Fruit fly (Drosophila melanogaster): ENCODE data around the gene CG14325.

Gene CG14325

DNA sequence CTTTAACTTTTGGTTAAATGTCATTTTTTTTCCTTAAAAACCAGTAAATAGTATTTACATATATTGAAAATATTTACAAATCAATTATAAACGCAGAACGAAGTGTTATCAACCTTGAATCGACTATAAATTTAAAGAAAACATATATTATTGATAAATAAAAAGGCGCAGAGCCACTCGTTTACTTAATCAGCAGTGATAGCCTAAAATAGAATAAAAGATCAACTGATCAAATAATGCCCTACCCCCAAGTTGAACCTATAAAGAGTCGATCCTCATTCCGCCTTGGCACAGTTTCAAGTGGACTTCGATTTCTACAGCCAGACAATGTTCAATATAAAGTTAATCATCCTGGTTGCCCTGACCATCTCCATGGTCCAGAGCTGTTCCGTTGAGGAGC lies 30.7 kb upstream of the CG14325 start, which contains the start of gene CG7606:
Gene CG7606, plus strand, starts transcription at position 301 of the 400 bp plus-strand sequence.
- no peak for TF ChIP-seq rn (GFP tag; IDR thresholded peaks at IDR 0.05)

DNA sequence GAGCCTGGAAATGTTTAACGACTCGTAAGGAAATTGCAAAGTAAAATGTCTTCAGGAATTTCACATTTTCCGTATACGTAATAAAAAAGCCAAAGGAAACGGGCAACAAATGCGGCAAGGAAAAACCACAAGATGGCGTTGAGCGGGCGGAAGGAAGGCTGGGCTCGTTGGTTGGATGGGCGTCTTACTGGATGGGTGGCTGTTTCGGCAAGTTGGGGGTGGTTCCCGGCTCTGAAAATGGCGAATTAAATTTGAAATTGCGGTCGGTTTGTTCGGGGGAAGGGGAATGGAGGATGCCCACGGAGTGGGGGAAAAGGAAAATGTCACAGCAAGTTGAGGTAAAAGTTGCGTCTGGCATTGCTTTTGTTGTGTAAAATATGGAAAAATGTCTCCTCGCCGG lies 27.2 kb upstream of the CG14325 start:
- TF ChIP-seq CG9948 (tag; optimal IDR thresholded peaks at IDR 0.05) (no peak), CG10348 (GFP tag; IDR thresholded peaks at IDR 0.05) (no peak), CG15710 (tag; optimal IDR thresholded peaks at IDR 0.05) (no peak), CG8159 (tag; optimal IDR thresholded peaks at IDR 0.05) (no peak), rn (GFP tag; IDR thresholded peaks at IDR 0.05) (no peak), Snoo (tag; optimal IDR thresholded peaks at IDR 0.05) (no peak), CG12605 (GFP tag; IDR thresholded peaks at IDR 0.05) (no peak), EcR (GFP tag; optimal IDR thresholded peaks at IDR 0.05) (no peak), CG8301 (tag; optimal IDR thresholded peaks at IDR 0.05) (no peak), D1 (tag; optimal IDR thresholded peaks at IDR 0.05) (no peak), fd96Ca (GFP tag; IDR thresholded peaks at IDR 0.05) (no peak), Pif1A (GFP tag; optimal IDR thresholded peaks at IDR 0.05) (no peak), Ets98B (GFP tag; IDR thresholded peaks at IDR 0.05) (no peak)

DNA sequence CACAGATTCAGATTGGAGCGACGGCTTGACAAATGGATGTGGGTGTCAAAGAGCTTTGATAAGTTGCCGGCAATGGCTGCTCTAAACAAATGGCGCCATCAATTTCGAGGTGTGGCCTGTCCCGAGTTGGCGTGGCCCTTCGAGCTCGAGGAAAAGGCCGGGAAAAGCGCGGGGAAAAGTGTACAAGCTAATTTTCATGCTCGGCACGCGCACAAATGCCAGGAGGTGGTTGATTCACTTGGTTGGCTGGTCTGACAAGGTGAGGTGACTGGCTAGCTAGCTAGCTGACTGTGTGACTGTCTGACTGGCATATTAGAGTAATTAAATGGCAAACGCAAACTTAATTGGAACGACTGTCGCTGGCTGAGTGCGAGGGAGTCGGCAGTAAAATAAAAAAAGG lies 25.1 kb upstream of the CG14325 start:
- TF ChIP-seq EcR (GFP tag; optimal IDR thresholded peaks at IDR 0.05): no peak
- no peak for TF ChIP-seq CG14655 (GFP tag; optimal IDR thresholded peaks at IDR 0.05)
- TF ChIP-seq CG17806 (tag; optimal IDR thresholded peaks at IDR 0.05): no peak

DNA sequence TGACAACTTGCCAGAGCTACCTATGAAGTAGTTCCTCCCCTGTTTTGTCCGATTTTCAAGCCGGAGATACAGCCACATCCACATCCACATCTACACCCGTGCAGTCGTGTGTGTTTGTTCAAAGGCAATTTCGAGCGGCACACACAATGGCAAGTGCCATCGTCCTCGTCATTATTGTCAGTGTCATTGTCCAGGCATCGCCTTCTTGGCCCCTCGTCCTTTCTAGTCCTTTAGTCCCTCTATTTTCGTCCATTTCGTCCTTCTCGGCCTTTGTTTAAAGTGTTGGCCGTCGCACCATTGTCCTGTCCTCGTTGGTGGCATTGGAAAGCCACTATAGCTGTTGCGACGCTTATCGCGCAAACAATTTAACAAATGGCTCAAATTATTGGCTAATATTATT lies 24.0 kb upstream of the CG14325 start:
- TF ChIP-seq CG15710 (tag; optimal IDR thresholded peaks at IDR 0.05) (no peak), CG8159 (tag; optimal IDR thresholded peaks at IDR 0.05) (no peak), CG32121 (GFP tag; IDR thresholded peaks at IDR 0.05) (no peak), Pif1B (GFP tag; optimal IDR thresholded peaks at IDR 0.05) (no peak), Ets98B (GFP tag; IDR thresholded peaks at IDR 0.05) (no peak), gl (tag; optimal IDR thresholded peaks at IDR 0.05) (no peak), Pif1A (GFP tag; optimal IDR thresholded peaks at IDR 0.05) (no peak), CG9948 (tag; optimal IDR thresholded peaks at IDR 0.05) (no peak), CG8301 (tag; optimal IDR thresholded peaks at IDR 0.05) (no peak), CG10348 (GFP tag; IDR thresholded peaks at IDR 0.05) (no peak), CG12605 (GFP tag; IDR thresholded peaks at IDR 0.05) (no peak), CG34367 (tag; optimal IDR thresholded peaks at IDR 0.05) (no peak), Snoo (tag; optimal IDR thresholded peaks at IDR 0.05) (no peak), CG4496 (GFP tag; IDR thresholded peaks at IDR 0.05) (no peak), rn (GFP tag; IDR thresholded peaks at IDR 0.05) (no peak)

DNA sequence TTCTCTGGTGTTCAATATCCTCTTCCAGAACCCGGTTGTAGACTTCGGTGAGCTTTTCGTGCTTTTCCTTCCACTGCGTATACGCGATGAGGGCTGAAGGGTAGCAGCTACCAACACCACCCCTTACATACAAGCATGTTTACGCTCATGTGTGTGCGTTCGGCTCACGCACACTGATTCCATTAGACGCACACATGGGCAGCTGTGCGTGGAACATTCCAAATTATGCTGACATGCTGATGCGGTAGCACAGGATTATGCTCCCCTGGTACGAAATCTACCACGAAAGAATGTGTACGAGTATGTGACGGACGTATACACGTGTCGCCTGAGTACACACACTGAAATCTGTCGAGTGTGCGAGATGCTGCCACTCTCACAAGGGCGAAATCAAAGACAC lies 23.2 kb upstream of the CG14325 start:
- TF ChIP-seq gl (tag; optimal IDR thresholded peaks at IDR 0.05) (no peak), Snoo (tag; optimal IDR thresholded peaks at IDR 0.05) (no peak), CG15710 (tag; optimal IDR thresholded peaks at IDR 0.05) (no peak), CG14655 (GFP tag; optimal IDR thresholded peaks at IDR 0.05) (no peak), D1 (tag; optimal IDR thresholded peaks at IDR 0.05) (peak; percentile 11)

DNA sequence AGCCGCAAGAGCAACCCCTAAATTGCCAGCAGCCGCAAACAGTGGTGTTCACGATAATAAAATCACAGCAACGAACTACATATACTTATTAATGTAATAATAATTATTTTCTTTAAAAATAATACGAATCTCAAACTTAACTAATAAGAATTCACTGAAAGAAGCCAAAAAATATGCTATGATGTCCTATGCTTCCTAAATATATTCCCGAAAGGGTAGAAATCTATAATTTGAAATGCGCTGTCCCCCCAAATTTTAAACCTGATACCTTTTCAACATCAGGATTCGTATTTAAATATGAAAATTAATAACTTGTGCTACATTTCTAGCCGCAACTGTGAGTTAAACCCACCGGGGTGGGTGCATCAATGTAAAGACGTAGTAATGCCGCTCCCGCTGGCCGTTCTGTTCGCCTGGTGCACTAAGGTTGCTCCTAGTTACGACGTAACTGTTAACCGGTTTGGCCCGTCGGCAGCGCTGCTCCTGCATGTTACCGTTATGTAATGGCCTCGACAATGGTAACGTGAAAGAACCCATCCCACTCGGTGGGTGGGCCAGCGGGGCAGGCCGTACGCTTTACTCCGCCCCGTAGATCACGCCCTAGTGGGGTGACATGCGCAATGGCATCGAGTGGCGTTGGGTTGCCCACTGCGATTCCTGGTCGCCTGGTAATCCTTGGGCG lies 22.6 kb upstream of the CG14325 start:
- no peak for TF ChIP-seq CG32121 (GFP tag; IDR thresholded peaks at IDR 0.05)
- no peak for TF ChIP-seq CG4496 (GFP tag; IDR thresholded peaks at IDR 0.05)
- peak; percentile 1 for TF ChIP-seq Pif1B (GFP tag; optimal IDR thresholded peaks at IDR 0.05)
- no peak for TF ChIP-seq gl (tag; optimal IDR thresholded peaks at IDR 0.05)
- no peak for TF ChIP-seq CG9948 (tag; optimal IDR thresholded peaks at IDR 0.05)
- no peak for TF ChIP-seq CG12605 (GFP tag; IDR thresholded peaks at IDR 0.05)
- peak; percentile 61 for TF ChIP-seq CG17806 (tag; optimal IDR thresholded peaks at IDR 0.05)
- TF ChIP-seq CG15710 (tag; optimal IDR thresholded peaks at IDR 0.05): peak; percentile 72
- peak; percentile 73 for TF ChIP-seq CG14655 (GFP tag; optimal IDR thresholded peaks at IDR 0.05)
- no peak for TF ChIP-seq Snoo (tag; optimal IDR thresholded peaks at IDR 0.05)
- TF ChIP-seq CG13204 (GFP tag; optimal IDR thresholded peaks at IDR 0.05): peak; percentile 79
- no peak for TF ChIP-seq Ets98B (GFP tag; IDR thresholded peaks at IDR 0.05)
- peak; percentile 33 for TF ChIP-seq CG34367 (tag; optimal IDR thresholded peaks at IDR 0.05)
- no peak for TF ChIP-seq D1 (tag; optimal IDR thresholded peaks at IDR 0.05)
- TF ChIP-seq CG8301 (tag; optimal IDR thresholded peaks at IDR 0.05): no peak
- TF ChIP-seq rn (GFP tag; IDR thresholded peaks at IDR 0.05): no peak
- no peak for TF ChIP-seq EcR (GFP tag; optimal IDR thresholded peaks at IDR 0.05)
- TF ChIP-seq CG10348 (GFP tag; IDR thresholded peaks at IDR 0.05): no peak
- TF ChIP-seq CG8159 (tag; optimal IDR thresholded peaks at IDR 0.05): peak; percentile 82
- TF ChIP-seq Pif1A (GFP tag; optimal IDR thresholded peaks at IDR 0.05): peak; percentile 31
- TF ChIP-seq fd96Ca (GFP tag; IDR thresholded peaks at IDR 0.05): no peak
